Fruit fly (Drosophila melanogaster) whole organism, wandering third instar larva: ENCODE data around the gene Adi1.

Experiments
- Abd-B ChIP-seq: fragments of >200 bp; optimal IDR thresholded peaks from 2 replicates; lab custom pipeline; 2017; ENCODE audit warnings: missing biosample characterization, missing genetic modification characterization
- CG32264 ChIP-seq: fragments of 200-800 bp; sonication (Bioruptor generic); optimal IDR thresholded peaks from 2 replicates; lab custom pipeline; 2016; ENCODE audit warnings: missing biosample characterization, missing genetic modification characterization
- CG9705 ChIP-seq: fragments of 200-800 bp; sonication (Bioruptor generic); optimal IDR thresholded peaks from 2 replicates; lab custom pipeline; 2018; ENCODE audit warnings: missing biosample characterization, mild to moderate bottlenecking, missing genetic modification characterization
- CrebA ChIP-seq: fragments of 200-800 bp; sonication (Bioruptor generic); optimal IDR thresholded peaks from 2 replicates; lab custom pipeline; 2016; ENCODE audit warnings: missing biosample characterization, mild to moderate bottlenecking, missing genetic modification characterization, borderline replicate concordance
- Dfd ChIP-seq: fragments of >200 bp; optimal IDR thresholded peaks from 2 replicates; lab custom pipeline; 2017; ENCODE audit warnings: missing biosample characterization, missing genetic modification characterization
- GATAd ChIP-seq: sonication (Bioruptor generic); optimal IDR thresholded peaks from 2 replicates; lab custom pipeline; 2016; ENCODE audit warnings: missing biosample characterization, missing genetic modification characterization
- HLH106 ChIP-seq: fragments of 200-800 bp; optimal IDR thresholded peaks from 3 replicates; lab custom pipeline; 2019; ENCODE audit warnings: missing biosample characterization, mild to moderate bottlenecking, missing genetic modification characterization, moderate library complexity
- Hnf4 ChIP-seq: fragments of 200-800 bp; sonication (Bioruptor generic); optimal IDR thresholded peaks from 2 replicates; lab custom pipeline; 2016; ENCODE audit warnings: missing biosample characterization, mild to moderate bottlenecking, missing genetic modification characterization
- Hr83 ChIP-seq: fragments of 200-300 bp; sonication (Bioruptor generic); optimal IDR thresholded peaks from 2 replicates; lab custom pipeline; 2016; ENCODE audit warnings: missing biosample characterization, mild to moderate bottlenecking, missing genetic modification characterization, moderate library complexity; ENCODE audit not compliant: poor library complexity, severe bottlenecking
- Mio ChIP-seq: sonication (Bioruptor generic); optimal IDR thresholded peaks from 2 replicates; lab custom pipeline; 2016; ENCODE audit warnings: missing biosample characterization, missing genetic modification characterization
- Myc ChIP-seq: fragments of >200 bp; optimal IDR thresholded peaks from 2 replicates; lab custom pipeline; 2017
- OdsH ChIP-seq: fragments of 200-800 bp; sonication (Bioruptor generic); optimal IDR thresholded peaks from 2 replicates; lab custom pipeline; 2016; ENCODE audit warnings: missing biosample characterization, mild to moderate bottlenecking, missing genetic modification characterization
- Rel ChIP-seq, 2 experiments: fragments of 200-800 bp; sonication (Bioruptor generic) in 1 of 2; optimal IDR thresholded peaks; 2 replicates in 1 of 2; 3 replicates in 1 of 2; lab custom pipeline; 2016 to 2019; ENCODE audit warnings: mild to moderate bottlenecking in 2 of 2, missing biosample characterization in 2 of 2, missing genetic modification characterization in 2 of 2, moderate library complexity in 1 of 2
- Vsx2 ChIP-seq: fragments of 200-300, 225-300 bp; sonication (Bioruptor generic); optimal IDR thresholded peaks from 2 replicates; lab custom pipeline; 2018; ENCODE audit warnings: missing biosample characterization, missing genetic modification characterization; ENCODE audit not compliant: partially characterized antibody
- brk ChIP-seq: fragments of 200-800 bp; sonication (Bioruptor generic); optimal IDR thresholded peaks from 2 replicates; lab custom pipeline; 2016; ENCODE audit warnings: missing biosample characterization, mild to moderate bottlenecking, missing genetic modification characterization
- dmrt93B ChIP-seq: fragments of 200-800 bp; sonication (Bioruptor generic); optimal IDR thresholded peaks from 2 replicates; lab custom pipeline; 2018; ENCODE audit warnings: missing biosample characterization, mild to moderate bottlenecking, missing genetic modification characterization
- dsf ChIP-seq: sonication (Bioruptor generic); optimal IDR thresholded peaks from 2 replicates; lab custom pipeline; 2016; ENCODE audit warnings: missing biosample characterization, missing genetic modification characterization, borderline replicate concordance
- ey ChIP-seq: fragments of 200-800 bp; sonication (Bioruptor generic); optimal IDR thresholded peaks from 2 replicates; lab custom pipeline; 2016; ENCODE audit warnings: missing biosample characterization, missing genetic modification characterization
- foxo ChIP-seq, 2 experiments: fragments of 200-800 bp; sonication (Bioruptor generic); optimal IDR thresholded peaks; 2 replicates in 1 of 2; 3 replicates in 1 of 2; lab custom pipeline; 2016 to 2017; ENCODE audit warnings: missing biosample characterization in 2 of 2, missing genetic modification characterization in 2 of 2
- fru ChIP-seq: fragments of 200-800 bp; sonication (Bioruptor generic); optimal IDR thresholded peaks from 3 replicates; lab custom pipeline; 2016; ENCODE audit warnings: missing biosample characterization, mild to moderate bottlenecking, missing genetic modification characterization
- h ChIP-seq: fragments of 200-800 bp; sonication (Bioruptor generic); optimal IDR thresholded peaks from 3 replicates; lab custom pipeline; 2016; ENCODE audit warnings: missing biosample characterization, mild to moderate bottlenecking, missing genetic modification characterization
- jim ChIP-seq: fragments of 175-275, 200-325 bp; sonication (Bioruptor generic); optimal IDR thresholded peaks from 2 replicates; lab custom pipeline; 2016; ENCODE audit warnings: missing biosample characterization, mild to moderate bottlenecking, missing genetic modification characterization
- lola ChIP-seq: fragments of >200 bp; optimal IDR thresholded peaks from 2 replicates; lab custom pipeline; 2017; ENCODE audit warnings: missing biosample characterization, missing genetic modification characterization
- pan ChIP-seq: fragments of >200 bp; optimal IDR thresholded peaks from 2 replicates; lab custom pipeline; 2017
- psq ChIP-seq: fragments of 200-800 bp; sonication (Bioruptor generic); optimal IDR thresholded peaks from 3 replicates; lab custom pipeline; 2017; ENCODE audit warnings: missing biosample characterization, mild to moderate bottlenecking, missing genetic modification characterization, moderate library complexity
- rgr ChIP-seq: fragments of 200-800 bp; sonication (Bioruptor generic); optimal IDR thresholded peaks from 3 replicates; lab custom pipeline; 2016; ENCODE audit warnings: missing biosample characterization, mild to moderate bottlenecking, missing genetic modification characterization
- sage ChIP-seq: fragments of 200-800 bp; sonication (Bioruptor generic); optimal IDR thresholded peaks from 2 replicates; lab custom pipeline; 2016; ENCODE audit warnings: missing biosample characterization, mild to moderate bottlenecking, missing genetic modification characterization
- sv ChIP-seq: fragments of 200-800 bp; sonication (Bioruptor generic); optimal IDR thresholded peaks from 3 replicates; lab custom pipeline; 2016; ENCODE audit warnings: missing biosample characterization, missing genetic modification characterization
- tai ChIP-seq: sonication (Bioruptor generic); optimal IDR thresholded peaks from 2 replicates; lab custom pipeline; 2016; ENCODE audit warnings: missing biosample characterization, missing genetic modification characterization
- usp ChIP-seq: fragments of >200 bp; optimal IDR thresholded peaks from 2 replicates; lab custom pipeline; 2017; ENCODE audit warnings: missing biosample characterization, missing genetic modification characterization
- woc ChIP-seq: sonication (Bioruptor generic); optimal IDR thresholded peaks from 2 replicates; lab custom pipeline; 2016; ENCODE audit warnings: missing biosample characterization, mild to moderate bottlenecking, missing genetic modification characterization

Gene Adi1

dm6 chr3L:10648431-10648830 lies 14.7 kb upstream of the Adi1 start:
- TF ChIP-seq dmrt93B (GFP tag; lab: Kevin White, UChicago) (no peak), usp (GFP tag; lab: Kevin White, UChicago) (no peak), OdsH (GFP tag; lab: Kevin White, UChicago) (no peak), HLH106 (tag; lab: Kevin White, UChicago) (no peak), jim (GFP tag; lab: Kevin White, UChicago) (no peak), Hnf4 (GFP tag; lab: Kevin White, UChicago) (no peak), woc (GFP tag; lab: Kevin White, UChicago) (no peak), Myc (lab: Kevin White, UChicago) (no peak), GATAd (GFP tag; lab: Kevin White, UChicago) (no peak), foxo (GFP tag; optimal IDR thresholded peaks at IDR 0.05; lab: Kevin White, UChicago) (no peak), Mio (no peak), sv (GFP tag; lab: Kevin White, UChicago) (no peak)
- TF ChIP-seq, all 38 proteins: peak for 0

dm6 chr3L:10651271-10651670 lies 11.9 kb upstream of the Adi1 start:
- TF ChIP-seq rgr (no peak), Mio (no peak), Dfd (GFP tag; lab: Kevin White, UChicago) (no peak), woc (GFP tag; lab: Kevin White, UChicago) (no peak), Hr83 (no peak), Hnf4 (GFP tag; lab: Kevin White, UChicago) (no peak), Abd-B (GFP tag; lab: Kevin White, UChicago) (no peak), fru (no peak), dmrt93B (GFP tag; lab: Kevin White, UChicago) (no peak), foxo (GFP tag; optimal IDR thresholded peaks at IDR 0.05; lab: Kevin White, UChicago) (no peak), sage (GFP tag; lab: Kevin White, UChicago) (no peak), ey (GFP tag; lab: Kevin White, UChicago) (no peak), Myc (lab: Kevin White, UChicago) (no peak), CG9705 (GFP tag; lab: Kevin White, UChicago) (no peak), usp (GFP tag; lab: Kevin White, UChicago) (no peak)

- TF ChIP-seq HLH106 (tag; lab: Kevin White, UChicago) (no peak), CG9705 (GFP tag; lab: Kevin White, UChicago) (no peak), pan (lab: Kevin White, UChicago) (no peak), OdsH (GFP tag; lab: Kevin White, UChicago) (no peak), psq (no peak), Dfd (GFP tag; lab: Kevin White, UChicago) (no peak), brk (GFP tag; lab: Kevin White, UChicago) (no peak), Vsx2 (GFP tag; lab: Kevin White, UChicago) (no peak), dsf (no peak), Hr83 (no peak), h (GFP tag; lab: Kevin White, UChicago) (no peak), Abd-B (GFP tag; lab: Kevin White, UChicago) (no peak), Rel (GFP tag; optimal IDR thresholded peaks at IDR 0.05; lab: Kevin White, UChicago) (no peak), Rel (tag; optimal IDR thresholded peaks at IDR 0.05; lab: Kevin White, UChicago) (no peak), tai (GFP tag; lab: Kevin White, UChicago) (no peak), Myc (lab: Kevin White, UChicago) (no peak)
Measured at dm6 chr3L:10652487-10652886, 10.7 kb upstream of the Adi1 start.

- TF ChIP-seq Myc (lab: Kevin White, UChicago) (no peak), CrebA (GFP tag; lab: Kevin White, UChicago) (no peak), lola (no peak), Dfd (GFP tag; lab: Kevin White, UChicago) (no peak), Hnf4 (GFP tag; lab: Kevin White, UChicago) (no peak), woc (GFP tag; lab: Kevin White, UChicago) (no peak), Hr83 (no peak), Rel (GFP tag; optimal IDR thresholded peaks at IDR 0.05; lab: Kevin White, UChicago) (no peak), Rel (tag; optimal IDR thresholded peaks at IDR 0.05; lab: Kevin White, UChicago) (no peak), h (GFP tag; lab: Kevin White, UChicago) (no peak), CG32264 (GFP tag; lab: Kevin White, UChicago) (no peak), Mio (no peak), rgr (no peak), GATAd (GFP tag; lab: Kevin White, UChicago) (no peak), pan (lab: Kevin White, UChicago) (no peak), OdsH (GFP tag; lab: Kevin White, UChicago) (no peak), sv (GFP tag; lab: Kevin White, UChicago) (no peak)
Measured at dm6 chr3L:10654439-10654838, 8.7 kb upstream of the Adi1 start.
